Fruit fly (Drosophila melanogaster) whole organism, embryonic: ENCODE measurements around the gene CG33703.

Experiments
- Adf1 ChIP-seq: fragments of 200-800 bp; sonication (Bioruptor generic); IDR thresholded peaks from 2 replicates; pipeline ENCODE4 v1.3.6; 2022; ENCODE audit warnings: missing biosample characterization, missing genetic modification characterization
- Blimp-1 ChIP-seq: fragments of 200-800 bp; sonication (Bioruptor generic); optimal IDR thresholded peaks from 3 replicates; lab custom pipeline; 2018; ENCODE audit warnings: missing biosample characterization, missing genetic modification characterization, mild to moderate bottlenecking, moderate library complexity, missing genetic modification reagents
- CG11456 ChIP-seq: fragments of 200-800 bp; sonication (Bioruptor generic); IDR thresholded peaks from 3 replicates; pipeline ENCODE4 v1.3.6; 2022; ENCODE audit warnings: missing biosample characterization, missing genetic modification characterization
- CG12299 ChIP-seq: fragments of 200-800 bp; sonication (Bioruptor generic); optimal IDR thresholded peaks from 2 replicates; lab custom pipeline; 2018; ENCODE audit warnings: missing biosample characterization, mild to moderate bottlenecking, missing genetic modification characterization
- CG15269 ChIP-seq: fragments of 200-800 bp; sonication (Bioruptor generic); optimal IDR thresholded peaks from 2 replicates; lab custom pipeline; 2018; ENCODE audit warnings: missing biosample characterization, mild to moderate bottlenecking, missing genetic modification characterization, moderate library complexity
- CG15601 ChIP-seq: fragments of 200-800 bp; sonication (Bioruptor generic); optimal IDR thresholded peaks from 3 replicates; lab custom pipeline; 2019; ENCODE audit warnings: missing biosample characterization, mild to moderate bottlenecking, missing genetic modification characterization, moderate library complexity
- CG1602 ChIP-seq: fragments of 200-800 bp; sonication (Bioruptor generic); optimal IDR thresholded peaks from 3 replicates; lab custom pipeline; 2016; ENCODE audit warnings: missing biosample characterization, missing genetic modification characterization
- CG2712 ChIP-seq: fragments of 200-800 bp; optimal IDR thresholded peaks from 3 replicates; lab custom pipeline; 2019; ENCODE audit warnings: missing biosample characterization, mild to moderate bottlenecking, missing genetic modification characterization, moderate library complexity
- CG3065 ChIP-seq: fragments of 200-800 bp; sonication (Bioruptor generic); optimal IDR thresholded peaks from 2 replicates; lab custom pipeline; 2016; ENCODE audit warnings: missing biosample characterization, missing genetic modification characterization
- CG3407 ChIP-seq: fragments of 200-800 bp; sonication (Bioruptor generic); optimal IDR thresholded peaks from 2 replicates; lab custom pipeline; 2018; ENCODE audit warnings: missing biosample characterization, mild to moderate bottlenecking, missing genetic modification characterization
- CG34422 ChIP-seq: fragments of 200-800 bp; sonication (Bioruptor generic); IDR thresholded peaks from 3 replicates; pipeline ENCODE4 v1.3.6; 2022; ENCODE audit warnings: missing biosample characterization, missing genetic modification characterization
- CG4424 ChIP-seq: fragments of 200-800 bp; sonication (Bioruptor generic); optimal IDR thresholded peaks from 3 replicates; lab custom pipeline; 2016; ENCODE audit warnings: missing biosample characterization, missing genetic modification characterization
- CG6791 ChIP-seq: fragments of 200-800 bp; sonication (Bioruptor generic); IDR thresholded peaks from 3 replicates; pipeline ENCODE4 v1.3.6; 2022; ENCODE audit warnings: missing biosample characterization, missing genetic modification characterization; ENCODE audit not compliant: partially characterized antibody
- CG6813 ChIP-seq: fragments of 200-800 bp; sonication (Bioruptor generic); optimal IDR thresholded peaks from 2 replicates; lab custom pipeline; 2017; ENCODE audit warnings: missing biosample characterization, missing genetic modification characterization, mild to moderate bottlenecking, moderate library complexity, missing genetic modification reagents
- CG7987 ChIP-seq: fragments of 200-800 bp; sonication (Bioruptor generic); optimal IDR thresholded peaks from 2 replicates; lab custom pipeline; 2018; ENCODE audit warnings: missing biosample characterization, mild to moderate bottlenecking, missing genetic modification characterization, moderate library complexity
- CG8281 ChIP-seq: fragments of 200-800 bp; sonication (Bioruptor generic); optimal IDR thresholded peaks from 2 replicates; lab custom pipeline; 2018; ENCODE audit warnings: missing biosample characterization, mild to moderate bottlenecking, missing genetic modification characterization, moderate library complexity
- CG8478 ChIP-seq: fragments of >200 bp; optimal IDR thresholded peaks from 2 replicates; lab custom pipeline; 2018
- CHES-1-like ChIP-seq: fragments of 200-800 bp; sonication (Bioruptor generic); optimal IDR thresholded peaks from 2 replicates; lab custom pipeline; 2016; ENCODE audit warnings: missing biosample characterization, missing genetic modification characterization
- Dad ChIP-seq: fragments of 200-800 bp; sonication (Bioruptor generic); optimal IDR thresholded peaks from 3 replicates; lab custom pipeline; 2016; ENCODE audit warnings: missing biosample characterization, missing genetic modification characterization
- Dfd ChIP-seq, 2 experiments: fragments of >200 bp; optimal IDR thresholded peaks; 2 replicates each; lab custom pipeline; 2017; ENCODE audit warnings: missing biosample characterization in 2 of 2, missing genetic modification characterization in 2 of 2
- Drgx ChIP-seq: fragments of 200-800 bp; sonication (Bioruptor generic); IDR thresholded peaks from 2 replicates; pipeline ENCODE4 v1.3.6; 2022; ENCODE audit warnings: missing biosample characterization, missing genetic modification characterization
- E2f1 ChIP-seq: fragments of 200-800 bp; sonication (Bioruptor generic); IDR thresholded peaks from 2 replicates; pipeline ENCODE4 v1.3.6; 2022; ENCODE audit warnings: missing biosample characterization, missing genetic modification characterization
- ERR ChIP-seq: fragments of 200-800 bp; sonication (Bioruptor generic); optimal IDR thresholded peaks from 2 replicates; lab custom pipeline; 2016; ENCODE audit warnings: missing biosample characterization, missing genetic modification characterization
- HLH54F ChIP-seq: fragments of 200-800 bp; sonication (Bioruptor generic); optimal IDR thresholded peaks from 3 replicates; lab custom pipeline; 2016; ENCODE audit warnings: missing biosample characterization, missing genetic modification characterization
- HmgZ ChIP-seq: fragments of 200-800 bp; sonication (Bioruptor generic); optimal IDR thresholded peaks from 2 replicates; lab custom pipeline; 2018; ENCODE audit warnings: missing biosample characterization, mild to moderate bottlenecking, missing genetic modification characterization
- Hr39 ChIP-seq: fragments of >200 bp; optimal IDR thresholded peaks from 2 replicates; lab custom pipeline; 2017
- MESR4 ChIP-seq: fragments of 200-800 bp; sonication (Bioruptor generic); optimal IDR thresholded peaks from 2 replicates; lab custom pipeline; 2018; ENCODE audit warnings: missing biosample characterization, mild to moderate bottlenecking, missing genetic modification characterization, moderate library complexity
- Oaz ChIP-seq: fragments of 200-800 bp; sonication (Bioruptor generic); IDR thresholded peaks from 2 replicates; pipeline ENCODE4 v1.3.6; 2022; ENCODE audit warnings: missing biosample characterization, missing genetic modification characterization
- Opbp ChIP-seq: fragments of 200-800 bp; sonication (Bioruptor generic); IDR thresholded peaks from 3 replicates; pipeline ENCODE4 v1.3.6; 2022; ENCODE audit warnings: missing biosample characterization, missing genetic modification characterization; ENCODE audit not compliant: partially characterized antibody
- Optix ChIP-seq: fragments of 200-800 bp; sonication (Bioruptor generic); IDR thresholded peaks from 3 replicates; pipeline ENCODE4 v1.3.6; 2022; ENCODE audit warnings: missing biosample characterization, missing genetic modification characterization
- ara ChIP-seq: fragments of 200-800 bp; sonication (Bioruptor generic); IDR thresholded peaks from 2 replicates; pipeline ENCODE4 v1.3.6; 2022; ENCODE audit warnings: missing biosample characterization, missing genetic modification characterization
- bab2 ChIP-seq: fragments of 200-800 bp; sonication (Bioruptor generic); optimal IDR thresholded peaks from 2 replicates; lab custom pipeline; 2016; ENCODE audit warnings: missing biosample characterization, missing genetic modification characterization
- chif ChIP-seq, 2 experiments: fragments of 200-800 bp; sonication (Bioruptor generic); optimal IDR thresholded peaks; 3 replicates each; lab custom pipeline; 2016; ENCODE audit warnings: missing biosample characterization in 2 of 2, missing genetic modification characterization in 2 of 2
- chm ChIP-seq: fragments of 200-800 bp; sonication (Bioruptor generic); IDR thresholded peaks from 2 replicates; pipeline ENCODE4 v1.3.6; 2022; ENCODE audit warnings: missing biosample characterization, missing genetic modification characterization
- chn ChIP-seq: fragments of 200-800 bp; sonication (Bioruptor generic); optimal IDR thresholded peaks from 2 replicates; lab custom pipeline; 2016; ENCODE audit warnings: missing biosample characterization, missing genetic modification characterization
- emc ChIP-seq: fragments of 200-800 bp; sonication (Bioruptor generic); optimal IDR thresholded peaks from 2 replicates; lab custom pipeline; 2016; ENCODE audit warnings: missing biosample characterization, missing genetic modification characterization
- fd102C ChIP-seq: fragments of 200-800 bp; sonication (Bioruptor generic); optimal IDR thresholded peaks from 2 replicates; lab custom pipeline; 2018; ENCODE audit warnings: missing biosample characterization, mild to moderate bottlenecking, missing genetic modification characterization, moderate library complexity
- gfzf ChIP-seq: fragments of 200-800 bp; sonication (Bioruptor generic); optimal IDR thresholded peaks from 2 replicates; lab custom pipeline; 2016; ENCODE audit warnings: missing biosample characterization, mild to moderate bottlenecking, missing genetic modification characterization, moderate library complexity
- grau ChIP-seq: fragments of 200-800 bp; optimal IDR thresholded peaks from 3 replicates; lab custom pipeline; 2019; ENCODE audit warnings: missing biosample characterization, mild to moderate bottlenecking, missing genetic modification characterization, moderate library complexity
- inv ChIP-seq: fragments of 200-800 bp; sonication (Bioruptor generic); IDR thresholded peaks from 2 replicates; pipeline ENCODE4 v1.3.6; 2022; ENCODE audit warnings: missing biosample characterization, missing genetic modification characterization; ENCODE audit not compliant: partially characterized antibody
- kay ChIP-seq: fragments of 200-800 bp; sonication (Bioruptor generic); optimal IDR thresholded peaks from 2 replicates; lab custom pipeline; 2016; ENCODE audit warnings: missing biosample characterization, missing genetic modification characterization
- luna ChIP-seq: fragments of 200-800 bp; sonication (Bioruptor generic); optimal IDR thresholded peaks from 2 replicates; lab custom pipeline; 2016; ENCODE audit warnings: missing biosample characterization, missing genetic modification characterization
- ro ChIP-seq: fragments of 200-800 bp; sonication (Bioruptor generic); IDR thresholded peaks from 2 replicates; pipeline ENCODE4 v1.3.6; 2022; ENCODE audit warnings: missing biosample characterization, missing genetic modification characterization
- run ChIP-seq: fragments of 200-800 bp; sonication (Bioruptor generic); optimal IDR thresholded peaks from 3 replicates; lab custom pipeline; 2018; ENCODE audit warnings: missing biosample characterization, mild to moderate bottlenecking, missing genetic modification characterization
- slou ChIP-seq: fragments of 200-800 bp; sonication (Bioruptor generic); optimal IDR thresholded peaks from 3 replicates; lab custom pipeline; 2016; ENCODE audit warnings: missing biosample characterization, missing genetic modification characterization
- sob ChIP-seq: fragments of 200-800 bp; sonication (Bioruptor generic); IDR thresholded peaks from 2 replicates; pipeline ENCODE4 v1.3.6; 2022; ENCODE audit warnings: missing biosample characterization, missing genetic modification characterization
- sug ChIP-seq: fragments of 200-800 bp; optimal IDR thresholded peaks from 2 replicates; lab custom pipeline; 2019; ENCODE audit warnings: missing biosample characterization, mild to moderate bottlenecking, missing genetic modification characterization, moderate library complexity
- tup ChIP-seq: fragments of 200-800 bp; sonication (Bioruptor generic); optimal IDR thresholded peaks from 2 replicates; lab custom pipeline; 2016; ENCODE audit warnings: missing biosample characterization, mild to moderate bottlenecking, missing genetic modification characterization, moderate library complexity
- tx ChIP-seq: fragments of 200-800 bp; sonication (Bioruptor generic); optimal IDR thresholded peaks from 2 replicates; lab custom pipeline; 2016; ENCODE audit warnings: missing biosample characterization, missing genetic modification characterization
- wor ChIP-seq: fragments of 200-800 bp; sonication (Bioruptor generic); IDR thresholded peaks from 2 replicates; pipeline ENCODE4 v1.3.6; 2022; ENCODE audit warnings: missing biosample characterization, missing genetic modification characterization
- yki ChIP-seq: fragments of >200 bp; optimal IDR thresholded peaks from 3 replicates; lab custom pipeline; 2018
- zf30C ChIP-seq: fragments of 200-800 bp; sonication (Bioruptor generic); optimal IDR thresholded peaks from 3 replicates; lab custom pipeline; 2018; ENCODE audit warnings: missing biosample characterization, mild to moderate bottlenecking, missing genetic modification characterization

The CG33703 gene

dm6 chr3L:9476829-9477228 lies 35.6 kb downstream of the CG33703 start, which contains the start of the genes Uch-L5 and Jarid2 (continued):
- TF ChIP-seq run (tag; lab: Kevin White, UChicago) (no peak), CG6813 (GFP tag; lab: Kevin White, UChicago) (no peak), Opbp (GFP tag; lab: Robert Waterston, UW) (peak; percentile 69), ro (GFP tag; lab: Robert Waterston, UW) (no peak), chn (GFP tag; lab: Kevin White, UChicago) (peak; percentile 65), Dfd (GFP tag; optimal IDR thresholded peaks at IDR 0.05; lab: Kevin White, UChicago) (no peak), tx (GFP tag; lab: Kevin White, UChicago) (peak; percentile 8), luna (GFP tag; lab: Kevin White, UChicago) (no peak), zf30C (GFP tag; lab: Kevin White, UChicago) (no peak), HLH54F (GFP tag; lab: Kevin White, UChicago) (peak; percentile 70), fd102C (no peak), yki (lab: Kevin White, UChicago) (no peak), CG34422 (GFP tag; lab: Robert Waterston, UW) (peak; percentile 83; the same call in 2 of the 3 replicates), emc (GFP tag; lab: Kevin White, UChicago) (peak; percentile 34), CG7987 (GFP tag; lab: Kevin White, UChicago) (peak; percentile 72), HmgZ (tag; lab: Kevin White, UChicago) (peak; percentile 63), CG2712 (tag; lab: Kevin White, UChicago) (peak; percentile 61), wor (GFP tag; lab: Robert Waterston, UW) (no peak), MESR4 (GFP tag; lab: Kevin White, UChicago) (peak; percentile 96), CG8478 (lab: Kevin White, UChicago) (no peak), CG15601 (tag; lab: Kevin White, UChicago) (peak; percentile 22), CG11456 (peak; percentile 70; the same call in 2 of the 3 replicates), E2f1 (GFP tag; lab: Robert Waterston, UW) (no peak), CHES-1-like (GFP tag; lab: Kevin White, UChicago) (peak; percentile 94), Dad (GFP tag; lab: Kevin White, UChicago) (peak; percentile 51), Drgx (GFP tag; lab: Robert Waterston, UW) (peak; percentile 31; the same call in 1 of the 2 replicates), kay (GFP tag; lab: Kevin White, UChicago) (peak; percentile 51), sob (GFP tag; lab: Robert Waterston, UW) (peak; percentile 55), Hr39 (lab: Kevin White, UChicago) (no peak), Oaz (no peak), chif (GFP tag; optimal IDR thresholded peaks at IDR 0.05; lab: Kevin White, UChicago) (peak; percentile 33 to 38), gfzf (GFP tag; lab: Kevin White, UChicago) (peak; percentile 42), CG3065 (GFP tag; lab: Kevin White, UChicago) (no peak), chm (GFP tag; lab: Robert Waterston, UW) (0 out of 2 replicates have a peak, but pooled peaks have one; percentile 41), CG3407 (GFP tag; lab: Kevin White, UChicago) (peak; percentile 22), tup (GFP tag; lab: Kevin White, UChicago) (no peak), CG1602 (no peak), Adf1 (GFP tag; lab: Robert Waterston, UW) (peak; percentile 60), CG6791 (GFP tag; lab: Robert Waterston, UW) (peak; percentile 38; the same call in 1 of the 3 replicates), slou (GFP tag; lab: Kevin White, UChicago) (no peak), Optix (GFP tag; lab: Robert Waterston, UW) (0 out of 3 replicates have a peak, but pooled peaks have one; percentile 37), bab2 (GFP tag; lab: Kevin White, UChicago) (peak; percentile 15), inv (GFP tag; lab: Robert Waterston, UW) (peak; percentile 41; the same call in 1 of the 2 replicates), CG12299 (tag; lab: Kevin White, UChicago) (no peak), CG4424 (peak; percentile 28), sug (tag; lab: Kevin White, UChicago) (peak; percentile 46), CG15269 (no peak), ara (GFP tag; lab: Robert Waterston, UW) (peak; percentile 41; the same call in 1 of the 2 replicates), grau (tag; lab: Kevin White, UChicago) (peak; percentile 43), ERR (GFP tag; lab: Kevin White, UChicago) (peak; percentile 61), Blimp-1 (no peak), CG8281 (tag; lab: Kevin White, UChicago) (no peak)
